ENCODE assay signal across 5 fruit fly cellular contexts in genomic region chr4:56242-57159, dm6.
TF ChIP-seq lines count a peak whose summit lies in the region.

Gene ci, minus strand, starts transcription at chr4:57041.

- TF ChIP-seq CTCF in whole organism, embryonic (GFP tag; optimal IDR thresholded peaks at IDR 0.05; lab: Kevin White, UChicago), result no peak

TF ChIP-seq in whole organism, adult, 20 proteins besides CTCF, POLR2A, EP300 and RAD21 (continues in another document):
- TF ChIP-seq cic (GFP tag; optimal IDR thresholded peaks at IDR 0.05; lab: Kevin White, UChicago) (peak; percentile 46), CG7045 (GFP tag; optimal IDR thresholded peaks at IDR 0.05; lab: Kevin White, UChicago) (no peak), pad (GFP tag; optimal IDR thresholded peaks at IDR 0.05; lab: Kevin White, UChicago) (peak; percentile 55), Crg-1 (GFP tag; optimal IDR thresholded peaks at IDR 0.05; lab: Kevin White, UChicago) (no peak), Hr96 (GFP tag; optimal IDR thresholded peaks at IDR 0.05; lab: Kevin White, UChicago) (no peak), kay (GFP tag; lab: Kevin White, UChicago; ENCODE audit: borderline replicate concordance) (peak; percentile 97), tj (GFP tag; optimal IDR thresholded peaks at IDR 0.05; lab: Kevin White, UChicago) (peak; percentile 6), cnc (optimal IDR thresholded peaks at IDR 0.05; lab: Kevin White, UChicago) (no peak), CG14711 (tag; optimal IDR thresholded peaks at IDR 0.05; lab: Kevin White, UChicago) (no peak), CG1620 (GFP tag; optimal IDR thresholded peaks at IDR 0.05; lab: Kevin White, UChicago) (no peak), ovo (GFP tag; optimal IDR thresholded peaks at IDR 0.05; lab: Kevin White, UChicago) (no peak), bab1 (GFP tag; optimal IDR thresholded peaks at IDR 0.05; lab: Kevin White, UChicago) (peak; percentile 63), CG33017 (tag; optimal IDR thresholded peaks at IDR 0.05; lab: Kevin White, UChicago) (peak; percentile 4), Mnt (GFP tag; optimal IDR thresholded peaks at IDR 0.05; lab: Kevin White, UChicago) (peak; percentile 2), CG5204 (GFP tag; optimal IDR thresholded peaks at IDR 0.05; lab: Kevin White, UChicago) (no peak), CG12768 (GFP tag; optimal IDR thresholded peaks at IDR 0.05; lab: Kevin White, UChicago) (peak; percentile 21), CG11617 (GFP tag; optimal IDR thresholded peaks at IDR 0.05; lab: Kevin White, UChicago) (no peak), Clk (GFP tag; optimal IDR thresholded peaks at IDR 0.05; lab: Kevin White, UChicago) (no peak), CG7101 (tag; optimal IDR thresholded peaks at IDR 0.05; lab: Kevin White, UChicago) (peak; percentile 45)

TF ChIP-seq in whole organism, embryonic, 481 proteins besides CTCF, POLR2A, EP300 and RAD21 (continues in another document):
- TF ChIP-seq Deaf1 (tag; optimal IDR thresholded peaks at IDR 0.05; lab: Kevin White, UChicago) (peak; percentile 95), CG15269 (tag; optimal IDR thresholded peaks at IDR 0.05; lab: Kevin White, UChicago) (peak; percentile 6), grau (tag; optimal IDR thresholded peaks at IDR 0.05; lab: Kevin White, UChicago) (peak; percentile 10), cad (GFP tag; optimal IDR thresholded peaks at IDR 0.05; lab: Kevin White, UChicago) (no peak), CG17385 (GFP tag; optimal IDR thresholded peaks at IDR 0.05; lab: Kevin White, UChicago) (peak; percentile 47), Blimp-1 (GFP tag; optimal IDR thresholded peaks at IDR 0.05; lab: Kevin White, UChicago) (no peak), CG12299 (tag; optimal IDR thresholded peaks at IDR 0.05; lab: Kevin White, UChicago) (peak; percentile 61), vfl (GFP tag; optimal IDR thresholded peaks at IDR 0.05; lab: Kevin White, UChicago) (no peak), HmgD (GFP tag; optimal IDR thresholded peaks at IDR 0.05; lab: Kevin White, UChicago) (peak; percentile 0), zen (tag; optimal IDR thresholded peaks at IDR 0.05; lab: Kevin White, UChicago) (peak; percentile 4), CG10431 (GFP tag; optimal IDR thresholded peaks at IDR 0.05; lab: Kevin White, UChicago) (peak; percentile 14), CG13296 (GFP tag; optimal IDR thresholded peaks at IDR 0.05; lab: Kevin White, UChicago) (peak; percentile 56), ken (GFP tag; IDR thresholded peaks at IDR 0.05; lab: Robert Waterston, UW) (no peak), CG11247 (GFP tag; IDR thresholded peaks at IDR 0.05; lab: Robert Waterston, UW) (no peak), ftz-f1 (GFP tag; optimal IDR thresholded peaks at IDR 0.05; lab: Kevin White, UChicago) (peak; percentile 10), CG12155 (GFP tag; optimal IDR thresholded peaks at IDR 0.05; lab: Kevin White, UChicago) (no peak), CG3163 (GFP tag; optimal IDR thresholded peaks at IDR 0.05; lab: Kevin White, UChicago) (no peak), CG7839 (tag; optimal IDR thresholded peaks at IDR 0.05; lab: Kevin White, UChicago) (no peak), Ravus (GFP tag; IDR thresholded peaks at IDR 0.05; lab: Robert Waterston, UW) (no peak)

TF ChIP-seq in whole organism, prepupa, 60 proteins besides CTCF, POLR2A, EP300 and RAD21 (continues in another document):
- TF ChIP-seq CG4318 (GFP tag; optimal IDR thresholded peaks at IDR 0.05; lab: Kevin White, UChicago) (no peak), CG3919 (GFP tag; optimal IDR thresholded peaks at IDR 0.05; lab: Kevin White, UChicago) (no peak), CG6854 (GFP tag; optimal IDR thresholded peaks at IDR 0.05; lab: Kevin White, UChicago) (peak; percentile 12), CG6163 (GFP tag; IDR thresholded peaks at IDR 0.05; lab: Robert Waterston, UW) (no peak), ss (GFP tag; optimal IDR thresholded peaks at IDR 0.05; lab: Kevin White, UChicago) (peak; percentile 56 to 77), Lpt (GFP tag; optimal IDR thresholded peaks at IDR 0.05; lab: Kevin White, UChicago) (peak; percentile 58), Sox14 (GFP tag; optimal IDR thresholded peaks at IDR 0.05; lab: Kevin White, UChicago) (peak; percentile 41), esn (GFP tag; optimal IDR thresholded peaks at IDR 0.05; lab: Kevin White, UChicago) (no peak), CG8319 (GFP tag; optimal IDR thresholded peaks at IDR 0.05; lab: Kevin White, UChicago) (no peak), Sox102F (GFP tag; optimal IDR thresholded peaks at IDR 0.05; lab: Kevin White, UChicago) (peak; percentile 17), fd59A (GFP tag; optimal IDR thresholded peaks at IDR 0.05; lab: Kevin White, UChicago) (no peak), Met (GFP tag; optimal IDR thresholded peaks at IDR 0.05; lab: Kevin White, UChicago) (no peak), achi (GFP tag; optimal IDR thresholded peaks at IDR 0.05; lab: Kevin White, UChicago) (peak; percentile 12), fd85E (GFP tag; optimal IDR thresholded peaks at IDR 0.05; lab: Kevin White, UChicago) (peak; percentile 35), CG9139 (GFP tag; optimal IDR thresholded peaks at IDR 0.05; lab: Kevin White, UChicago) (peak; percentile 7), CG8119 (GFP tag; IDR thresholded peaks at IDR 0.05; lab: Robert Waterston, UW) (no peak), Eip93F (GFP tag; optimal IDR thresholded peaks at IDR 0.05; lab: Kevin White, UChicago) (no peak), fkh (GFP tag; optimal IDR thresholded peaks at IDR 0.05; lab: Kevin White, UChicago) (peak; percentile 97), salr (GFP tag; optimal IDR thresholded peaks at IDR 0.05; lab: Kevin White, UChicago) (no peak), OdsH (GFP tag; optimal IDR thresholded peaks at IDR 0.05; lab: Kevin White, UChicago) (no peak)

TF ChIP-seq in whole organism, pupa, 21 proteins besides CTCF, POLR2A, EP300 and RAD21:
- TF ChIP-seq CG15710 (tag; optimal IDR thresholded peaks at IDR 0.05; lab: Kevin White, UChicago) (peak; percentile 5), CG34367 (tag; optimal IDR thresholded peaks at IDR 0.05; lab: Kevin White, UChicago) (peak; percentile 10), Pif1B (GFP tag; optimal IDR thresholded peaks at IDR 0.05; lab: Kevin White, UChicago) (peak; percentile 54), rn (GFP tag; IDR thresholded peaks at IDR 0.05; lab: Robert Waterston, UW) (no peak), CG9948 (tag; optimal IDR thresholded peaks at IDR 0.05; lab: Kevin White, UChicago) (no peak), Pif1A (GFP tag; optimal IDR thresholded peaks at IDR 0.05; lab: Kevin White, UChicago) (peak; percentile 5), CG17806 (tag; optimal IDR thresholded peaks at IDR 0.05; lab: Kevin White, UChicago) (no peak), gl (tag; optimal IDR thresholded peaks at IDR 0.05; lab: Kevin White, UChicago) (peak; percentile 48), CG8159 (tag; optimal IDR thresholded peaks at IDR 0.05; lab: Kevin White, UChicago) (no peak), CG10348 (GFP tag; IDR thresholded peaks at IDR 0.05; lab: Robert Waterston, UW) (no peak), CG32121 (GFP tag; IDR thresholded peaks at IDR 0.05; lab: Robert Waterston, UW) (peak; percentile 62), fd96Ca (GFP tag; IDR thresholded peaks at IDR 0.05; lab: Robert Waterston, UW) (no peak), CG14655 (GFP tag; optimal IDR thresholded peaks at IDR 0.05; lab: Kevin White, UChicago) (peak; percentile 29)

TF ChIP-seq in whole organism, wandering third instar larva, 38 proteins besides CTCF, POLR2A, EP300 and RAD21:
- TF ChIP-seq h (GFP tag; optimal IDR thresholded peaks at IDR 0.05; lab: Kevin White, UChicago), result no peak
- peak; percentile 67 for TF ChIP-seq Hr83 (GFP tag; optimal IDR thresholded peaks at IDR 0.05; lab: Kevin White, UChicago; ENCODE audit: poor library complexity, severe bottlenecking)
- TF ChIP-seq Hr78 (GFP tag; optimal IDR thresholded peaks at IDR 0.05; lab: Kevin White, UChicago), result no peak
- peak; percentile 59 for TF ChIP-seq woc (GFP tag; optimal IDR thresholded peaks at IDR 0.05; lab: Kevin White, UChicago)
- no peak for TF ChIP-seq usp (GFP tag; optimal IDR thresholded peaks at IDR 0.05; lab: Kevin White, UChicago)
- peak; percentile 75 for TF ChIP-seq N (GFP tag; optimal IDR thresholded peaks at IDR 0.05; lab: Kevin White, UChicago)
- TF ChIP-seq Myc (optimal IDR thresholded peaks at IDR 0.05; lab: Kevin White, UChicago), result peak; percentile 82
- TF ChIP-seq Jra (GFP tag; optimal IDR thresholded peaks at IDR 0.05; lab: Kevin White, UChicago), result peak; percentile 14
- TF ChIP-seq foxo (GFP tag; optimal IDR thresholded peaks at IDR 0.05; lab: Kevin White, UChicago), result no peak
- no peak for TF ChIP-seq tai (GFP tag; optimal IDR thresholded peaks at IDR 0.05; lab: Kevin White, UChicago)
- peak; percentile 59 for TF ChIP-seq fru (GFP tag; optimal IDR thresholded peaks at IDR 0.05; lab: Kevin White, UChicago)
- no peak for TF ChIP-seq jim (GFP tag; optimal IDR thresholded peaks at IDR 0.05; lab: Kevin White, UChicago)
- TF ChIP-seq Vsx2 (GFP tag; optimal IDR thresholded peaks at IDR 0.05; lab: Kevin White, UChicago; ENCODE audit: partially characterized antibody), result peak; percentile 15
- TF ChIP-seq Hnf4 (GFP tag; optimal IDR thresholded peaks at IDR 0.05; lab: Kevin White, UChicago), result peak; percentile 46
- TF ChIP-seq GATAd (GFP tag; optimal IDR thresholded peaks at IDR 0.05; lab: Kevin White, UChicago), result no peak
- TF ChIP-seq HLH106 (tag; optimal IDR thresholded peaks at IDR 0.05; lab: Kevin White, UChicago), result no peak
- TF ChIP-seq Sp1 (GFP tag; optimal IDR thresholded peaks at IDR 0.05; lab: Kevin White, UChicago), result no peak
- no peak for TF ChIP-seq ey (GFP tag; optimal IDR thresholded peaks at IDR 0.05; lab: Kevin White, UChicago)
- no peak for TF ChIP-seq lola (GFP tag; optimal IDR thresholded peaks at IDR 0.05; lab: Kevin White, UChicago)
- TF ChIP-seq brk (GFP tag; optimal IDR thresholded peaks at IDR 0.05; lab: Kevin White, UChicago), result peak; percentile 13
- peak in 1 of 2 experiments; percentile 16 for TF ChIP-seq dl (GFP tag; optimal IDR thresholded peaks at IDR 0.05; lab: Kevin White, UChicago; ENCODE audit: insufficient read depth in 1 of 2, partially characterized antibody in 2 of 2)
- peak; percentile 73 for TF ChIP-seq CrebA (GFP tag; optimal IDR thresholded peaks at IDR 0.05; lab: Kevin White, UChicago; ENCODE audit: borderline replicate concordance)
- TF ChIP-seq OdsH (GFP tag; optimal IDR thresholded peaks at IDR 0.05; lab: Kevin White, UChicago), result no peak
- TF ChIP-seq psq (GFP tag; optimal IDR thresholded peaks at IDR 0.05; lab: Kevin White, UChicago), result peak; percentile 13
- no peak for TF ChIP-seq Rel (GFP tag; optimal IDR thresholded peaks at IDR 0.05; lab: Kevin White, UChicago)
- TF ChIP-seq Rel (tag; optimal IDR thresholded peaks at IDR 0.05; lab: Kevin White, UChicago), result no peak
- peak; percentile 35 for TF ChIP-seq Dif (GFP tag; optimal IDR thresholded peaks at IDR 0.05; lab: Kevin White, UChicago; ENCODE audit: partially characterized antibody)
- no peak for TF ChIP-seq CG9705 (GFP tag; optimal IDR thresholded peaks at IDR 0.05; lab: Kevin White, UChicago)
- no peak for TF ChIP-seq sage (GFP tag; optimal IDR thresholded peaks at IDR 0.05; lab: Kevin White, UChicago)
- TF ChIP-seq rgr (GFP tag; optimal IDR thresholded peaks at IDR 0.05; lab: Kevin White, UChicago), result no peak
TF ChIP-seq in whole organism, wandering third instar larva: peak in this region for 13.
